5 fruit fly cellular contexts compared by ENCODE assay signal in genomic region chr3R:13381744-13382435, dm6.
A peak's percentile ranks its signal among the peaks of the same experiment; 100 is the strongest.
TF ChIP-seq lines count a peak whose summit lies in the region.

mRpS21 (minus strand) TSS chr3R:13381809.
Droj2 (plus strand) TSS chr3R:13382106.

- TF ChIP-seq CTCF in whole organism, embryonic (GFP tag; optimal IDR thresholded peaks at IDR 0.05; lab: Kevin White, UChicago), result no peak

TF ChIP-seq in whole organism, adult, 20 proteins besides CTCF, POLR2A, EP300 and RAD21 (continues in another document):
- TF ChIP-seq ovo (GFP tag; optimal IDR thresholded peaks at IDR 0.05; lab: Kevin White, UChicago) (peak; percentile 37), Crg-1 (GFP tag; optimal IDR thresholded peaks at IDR 0.05; lab: Kevin White, UChicago) (peak; percentile 63), tj (GFP tag; optimal IDR thresholded peaks at IDR 0.05; lab: Kevin White, UChicago) (peak; percentile 40), toe (GFP tag; optimal IDR thresholded peaks at IDR 0.05; lab: Kevin White, UChicago) (peak; percentile 80), Hr96 (GFP tag; optimal IDR thresholded peaks at IDR 0.05; lab: Kevin White, UChicago) (no peak), CG14711 (tag; optimal IDR thresholded peaks at IDR 0.05; lab: Kevin White, UChicago) (peak; percentile 92), kay (GFP tag; lab: Kevin White, UChicago; ENCODE audit: borderline replicate concordance) (no peak), pad (GFP tag; optimal IDR thresholded peaks at IDR 0.05; lab: Kevin White, UChicago) (peak; percentile 25), cic (GFP tag; optimal IDR thresholded peaks at IDR 0.05; lab: Kevin White, UChicago) (no peak), Mnt (GFP tag; optimal IDR thresholded peaks at IDR 0.05; lab: Kevin White, UChicago) (peak; percentile 30), CG7101 (tag; optimal IDR thresholded peaks at IDR 0.05; lab: Kevin White, UChicago) (peak; percentile 68), Clk (GFP tag; optimal IDR thresholded peaks at IDR 0.05; lab: Kevin White, UChicago) (peak; percentile 56), CG11617 (GFP tag; optimal IDR thresholded peaks at IDR 0.05; lab: Kevin White, UChicago) (peak; percentile 39), CG5204 (GFP tag; optimal IDR thresholded peaks at IDR 0.05; lab: Kevin White, UChicago) (peak; percentile 82), bab1 (GFP tag; optimal IDR thresholded peaks at IDR 0.05; lab: Kevin White, UChicago) (peak; percentile 66), CG1620 (GFP tag; optimal IDR thresholded peaks at IDR 0.05; lab: Kevin White, UChicago) (peak; percentile 71), cnc (optimal IDR thresholded peaks at IDR 0.05; lab: Kevin White, UChicago) (no peak), CG7045 (GFP tag; optimal IDR thresholded peaks at IDR 0.05; lab: Kevin White, UChicago) (peak; percentile 47)

TF ChIP-seq in whole organism, embryonic, 481 proteins besides CTCF, POLR2A, EP300 and RAD21 (continues in another document):
- TF ChIP-seq CG3838 (GFP tag; optimal IDR thresholded peaks at IDR 0.05; lab: Kevin White, UChicago), result peak; percentile 8
- TF ChIP-seq ATbp (GFP tag; optimal IDR thresholded peaks at IDR 0.05; lab: Kevin White, UChicago), result no peak
- TF ChIP-seq crc (GFP tag; optimal IDR thresholded peaks at IDR 0.05; lab: Kevin White, UChicago), result peak; percentile 6
- TF ChIP-seq scrt (GFP tag; optimal IDR thresholded peaks at IDR 0.05; lab: Kevin White, UChicago), result peak; percentile 39
- TF ChIP-seq Gsc (GFP tag; IDR thresholded peaks at IDR 0.05; lab: Robert Waterston, UW), result no peak
- TF ChIP-seq cg (GFP tag; optimal IDR thresholded peaks at IDR 0.05; lab: Kevin White, UChicago), result no peak
- peak; percentile 71 for TF ChIP-seq gem (tag; optimal IDR thresholded peaks at IDR 0.05; lab: Kevin White, UChicago)
- peak; percentile 9 for TF ChIP-seq CG1602 (GFP tag; optimal IDR thresholded peaks at IDR 0.05; lab: Kevin White, UChicago)
- TF ChIP-seq CG12659 (GFP tag; optimal IDR thresholded peaks at IDR 0.05; lab: Kevin White, UChicago), result peak; percentile 85
- TF ChIP-seq sqz (GFP tag; optimal IDR thresholded peaks at IDR 0.05; lab: Kevin White, UChicago), result no peak
- no peak for TF ChIP-seq CG14667 (GFP tag; IDR thresholded peaks at IDR 0.05; lab: Robert Waterston, UW)
- no peak for TF ChIP-seq ase (GFP tag; IDR thresholded peaks at IDR 0.05; lab: Robert Waterston, UW)
- TF ChIP-seq CG6791 (GFP tag; IDR thresholded peaks at IDR 0.05; lab: Robert Waterston, UW; ENCODE audit: partially characterized antibody), result peak; percentile 30; the same call in 2 of the 3 replicates
- peak; percentile 40 for TF ChIP-seq CG3281 (GFP tag; optimal IDR thresholded peaks at IDR 0.05; lab: Kevin White, UChicago)
- no peak for TF ChIP-seq Hr78 (GFP tag; optimal IDR thresholded peaks at IDR 0.05; lab: Kevin White, UChicago)
- TF ChIP-seq gfzf (GFP tag; optimal IDR thresholded peaks at IDR 0.05; lab: Kevin White, UChicago), result peak; percentile 90
- TF ChIP-seq CG8765 (GFP tag; IDR thresholded peaks at IDR 0.05; lab: Robert Waterston, UW), result no peak
- peak; percentile 98 for TF ChIP-seq CG15514 (GFP tag; optimal IDR thresholded peaks at IDR 0.05; lab: Kevin White, UChicago)
- TF ChIP-seq Med (GFP tag; lab: Kevin White, UChicago), result peak; percentile 86

TF ChIP-seq in whole organism, prepupa, 60 proteins besides CTCF, POLR2A, EP300 and RAD21 (continues in another document):
- peak; percentile 35 for TF ChIP-seq OdsH (GFP tag; optimal IDR thresholded peaks at IDR 0.05; lab: Kevin White, UChicago)
- peak; percentile 70 for TF ChIP-seq vri (GFP tag; optimal IDR thresholded peaks at IDR 0.05; lab: Kevin White, UChicago)
- peak; percentile 44 for TF ChIP-seq Met (GFP tag; optimal IDR thresholded peaks at IDR 0.05; lab: Kevin White, UChicago)
- TF ChIP-seq CG31627 (GFP tag; optimal IDR thresholded peaks at IDR 0.05; lab: Kevin White, UChicago), result peak; percentile 51
- TF ChIP-seq Sox102F (GFP tag; optimal IDR thresholded peaks at IDR 0.05; lab: Kevin White, UChicago), result peak; percentile 13
- peak; percentile 32 for TF ChIP-seq esn (GFP tag; optimal IDR thresholded peaks at IDR 0.05; lab: Kevin White, UChicago)
- TF ChIP-seq CG11902 (GFP tag; optimal IDR thresholded peaks at IDR 0.05; lab: Kevin White, UChicago), result no peak
- TF ChIP-seq achi (GFP tag; optimal IDR thresholded peaks at IDR 0.05; lab: Kevin White, UChicago), result no peak
- peak; percentile 11 for TF ChIP-seq Ets96B (tag; optimal IDR thresholded peaks at IDR 0.05; lab: Kevin White, UChicago)
- peak; percentile 29 for TF ChIP-seq acj6 (GFP tag; optimal IDR thresholded peaks at IDR 0.05; lab: Kevin White, UChicago)
- TF ChIP-seq CG6854 (GFP tag; optimal IDR thresholded peaks at IDR 0.05; lab: Kevin White, UChicago), result peak; percentile 19
- no peak for TF ChIP-seq Eip93F (GFP tag; optimal IDR thresholded peaks at IDR 0.05; lab: Kevin White, UChicago)
- peak; percentile 48; the same call in 2 of the 3 replicates for TF ChIP-seq eg (GFP tag; IDR thresholded peaks at IDR 0.05; lab: Robert Waterston, UW)
- no peak for TF ChIP-seq CG8119 (GFP tag; IDR thresholded peaks at IDR 0.05; lab: Robert Waterston, UW)
- peak; percentile 3 for TF ChIP-seq topi (GFP tag; optimal IDR thresholded peaks at IDR 0.05; lab: Kevin White, UChicago)
- TF ChIP-seq svp (GFP tag; lab: Kevin White, UChicago), result no peak
- peak; percentile 41 for TF ChIP-seq Ets21C (GFP tag; optimal IDR thresholded peaks at IDR 0.05; lab: Kevin White, UChicago)
- peak; percentile 57 for TF ChIP-seq Smox (GFP tag; optimal IDR thresholded peaks at IDR 0.05; lab: Kevin White, UChicago)
- TF ChIP-seq lz (GFP tag; optimal IDR thresholded peaks at IDR 0.05; lab: Kevin White, UChicago), result peak; percentile 29
- TF ChIP-seq CG9139 (GFP tag; optimal IDR thresholded peaks at IDR 0.05; lab: Kevin White, UChicago), result peak; percentile 12

TF ChIP-seq in whole organism, pupa, 21 proteins besides CTCF, POLR2A, EP300 and RAD21:
- TF ChIP-seq CG8159 (tag; optimal IDR thresholded peaks at IDR 0.05; lab: Kevin White, UChicago) (peak; percentile 19), EcR (GFP tag; optimal IDR thresholded peaks at IDR 0.05; lab: Kevin White, UChicago) (no peak), D1 (tag; optimal IDR thresholded peaks at IDR 0.05; lab: Kevin White, UChicago) (no peak), CG8301 (tag; optimal IDR thresholded peaks at IDR 0.05; lab: Kevin White, UChicago) (no peak), gl (tag; optimal IDR thresholded peaks at IDR 0.05; lab: Kevin White, UChicago) (no peak), CG17806 (tag; optimal IDR thresholded peaks at IDR 0.05; lab: Kevin White, UChicago) (peak; percentile 13), CG15710 (tag; optimal IDR thresholded peaks at IDR 0.05; lab: Kevin White, UChicago) (peak; percentile 51), CG34367 (tag; optimal IDR thresholded peaks at IDR 0.05; lab: Kevin White, UChicago) (peak; percentile 32), Ets98B (GFP tag; IDR thresholded peaks at IDR 0.05; lab: Robert Waterston, UW) (peak; percentile 22; the same call in 1 of the 2 replicates)

TF ChIP-seq in whole organism, wandering third instar larva, 38 proteins besides CTCF, POLR2A, EP300 and RAD21:
- TF ChIP-seq Hnf4 (GFP tag; optimal IDR thresholded peaks at IDR 0.05; lab: Kevin White, UChicago) (peak; percentile 46), brk (GFP tag; optimal IDR thresholded peaks at IDR 0.05; lab: Kevin White, UChicago) (peak; percentile 47), dl (GFP tag; optimal IDR thresholded peaks at IDR 0.05; lab: Kevin White, UChicago; ENCODE audit: insufficient read depth in 1 of 2, partially characterized antibody in 2 of 2) (no peak), Myc (optimal IDR thresholded peaks at IDR 0.05; lab: Kevin White, UChicago) (peak; percentile 47), Rel (GFP tag; optimal IDR thresholded peaks at IDR 0.05; lab: Kevin White, UChicago) (no peak), Rel (tag; optimal IDR thresholded peaks at IDR 0.05; lab: Kevin White, UChicago) (peak; percentile 59), jim (GFP tag; optimal IDR thresholded peaks at IDR 0.05; lab: Kevin White, UChicago) (no peak), foxo (GFP tag; optimal IDR thresholded peaks at IDR 0.05; lab: Kevin White, UChicago) (peak in 1 of 2 experiments; percentile 51), woc (GFP tag; optimal IDR thresholded peaks at IDR 0.05; lab: Kevin White, UChicago) (peak; percentile 60), Abd-B (GFP tag; optimal IDR thresholded peaks at IDR 0.05; lab: Kevin White, UChicago) (no peak), Sp1 (GFP tag; optimal IDR thresholded peaks at IDR 0.05; lab: Kevin White, UChicago) (peak; percentile 64), Jra (GFP tag; optimal IDR thresholded peaks at IDR 0.05; lab: Kevin White, UChicago) (peak; percentile 43), fru (GFP tag; optimal IDR thresholded peaks at IDR 0.05; lab: Kevin White, UChicago) (peak; percentile 46), br (GFP tag; optimal IDR thresholded peaks at IDR 0.05; lab: Kevin White, UChicago) (peak; percentile 21), dsf (GFP tag; optimal IDR thresholded peaks at IDR 0.05; lab: Kevin White, UChicago; ENCODE audit: borderline replicate concordance) (peak; percentile 33), sv (GFP tag; optimal IDR thresholded peaks at IDR 0.05; lab: Kevin White, UChicago) (peak; percentile 55), ey (GFP tag; optimal IDR thresholded peaks at IDR 0.05; lab: Kevin White, UChicago) (peak; percentile 3), h (GFP tag; optimal IDR thresholded peaks at IDR 0.05; lab: Kevin White, UChicago) (peak; percentile 49), rgr (GFP tag; optimal IDR thresholded peaks at IDR 0.05; lab: Kevin White, UChicago) (peak; percentile 36), CrebA (GFP tag; optimal IDR thresholded peaks at IDR 0.05; lab: Kevin White, UChicago; ENCODE audit: borderline replicate concordance) (no peak), Hr83 (GFP tag; optimal IDR thresholded peaks at IDR 0.05; lab: Kevin White, UChicago; ENCODE audit: poor library complexity, severe bottlenecking) (no peak), HLH106 (tag; optimal IDR thresholded peaks at IDR 0.05; lab: Kevin White, UChicago) (peak; percentile 73), CG9705 (GFP tag; optimal IDR thresholded peaks at IDR 0.05; lab: Kevin White, UChicago) (peak; percentile 54)
